Fruit fly (Drosophila melanogaster) whole organism, embryonic: ENCODE results near the gene CG31883.

Experiments
- Abd-B ChIP-seq: fragments of 200-800 bp; sonication (Bioruptor generic); optimal IDR thresholded peaks from 2 replicates; lab custom pipeline; 2018; ENCODE audit warnings: missing biosample characterization, mild to moderate bottlenecking, missing genetic modification characterization, moderate library complexity
- Aef1 ChIP-seq: fragments of 200-800 bp; sonication (Bioruptor generic); IDR thresholded peaks from 3 replicates; pipeline ENCODE4 v1.3.6; 2022; ENCODE audit warnings: missing biosample characterization, missing genetic modification characterization
- CG10274 ChIP-seq: fragments of 200-800 bp; sonication (Bioruptor generic); optimal IDR thresholded peaks from 3 replicates; lab custom pipeline; 2017; ENCODE audit warnings: missing biosample characterization, mild to moderate bottlenecking, missing genetic modification characterization
- CG11723 ChIP-seq: fragments of 200-800 bp; sonication (Bioruptor generic); optimal IDR thresholded peaks from 2 replicates; lab custom pipeline; 2017; ENCODE audit warnings: missing biosample characterization, mild to moderate bottlenecking, missing genetic modification characterization
- CG15479 ChIP-seq: fragments of 200-800 bp; sonication (Bioruptor generic); optimal IDR thresholded peaks from 3 replicates; lab custom pipeline; 2019; ENCODE audit warnings: missing biosample characterization, mild to moderate bottlenecking, missing genetic modification characterization, moderate library complexity
- CG17802 ChIP-seq: fragments of 200-800 bp; sonication (Bioruptor generic); optimal IDR thresholded peaks from 2 replicates; lab custom pipeline; 2018; ENCODE audit warnings: missing biosample characterization, mild to moderate bottlenecking, missing genetic modification characterization, moderate library complexity
- CG17912 ChIP-seq: fragments of 200-800 bp; sonication (Bioruptor generic); optimal IDR thresholded peaks from 2 replicates; lab custom pipeline; 2018; ENCODE audit warnings: missing biosample characterization, mild to moderate bottlenecking, missing genetic modification characterization
- CG1792 ChIP-seq: fragments of 200-800 bp; sonication (Bioruptor generic); optimal IDR thresholded peaks from 2 replicates; lab custom pipeline; 2016; ENCODE audit warnings: missing biosample characterization, missing genetic modification characterization
- CG18476 ChIP-seq: fragments of 200-800 bp; sonication (Bioruptor generic); optimal IDR thresholded peaks from 2 replicates; lab custom pipeline; 2016; ENCODE audit warnings: missing biosample characterization, mild to moderate bottlenecking, missing genetic modification characterization
- CG43689 ChIP-seq: fragments of 200-800 bp; sonication (Bioruptor generic); IDR thresholded peaks from 2 replicates; pipeline ENCODE4 v1.3.6; 2022; ENCODE audit warnings: missing biosample characterization, missing genetic modification characterization
- CG4730 ChIP-seq: fragments of 200-800 bp; sonication (Bioruptor generic); IDR thresholded peaks from 2 replicates; pipeline ENCODE4 v1.3.6; 2022; ENCODE audit warnings: missing biosample characterization, missing genetic modification characterization
- CG5953 ChIP-seq: fragments of 200-800 bp; sonication (Bioruptor generic); IDR thresholded peaks from 2 replicates; pipeline ENCODE4 v1.3.6; 2022; ENCODE audit warnings: missing biosample characterization, missing genetic modification characterization
- CG6272 ChIP-seq: fragments of 200-800 bp; sonication (Bioruptor generic); IDR thresholded peaks from 2 replicates; pipeline ENCODE4 v1.3.6; 2022; ENCODE audit warnings: missing biosample characterization, missing genetic modification characterization
- CG6813 ChIP-seq: fragments of 200-800 bp; sonication (Bioruptor generic); optimal IDR thresholded peaks from 2 replicates; lab custom pipeline; 2017; ENCODE audit warnings: missing biosample characterization, missing genetic modification characterization, mild to moderate bottlenecking, moderate library complexity, missing genetic modification reagents
- CG7372 ChIP-seq: fragments of 200-800 bp; sonication (Bioruptor generic); IDR thresholded peaks from 2 replicates; pipeline ENCODE4 v1.3.6; 2022; ENCODE audit warnings: missing biosample characterization, missing genetic modification characterization
- CG8765 ChIP-seq: fragments of 200-800 bp; sonication (Bioruptor generic); IDR thresholded peaks from 2 replicates; pipeline ENCODE4 v1.3.6; 2022; ENCODE audit warnings: missing biosample characterization, missing genetic modification characterization
- CG8944 ChIP-seq: fragments of 200-800 bp; sonication (Bioruptor generic); optimal IDR thresholded peaks from 3 replicates; lab custom pipeline; 2016; ENCODE audit warnings: missing biosample characterization, missing genetic modification characterization
- Camta ChIP-seq: fragments of 200-800 bp; sonication (Bioruptor generic); optimal IDR thresholded peaks from 2 replicates; lab custom pipeline; 2016; ENCODE audit warnings: missing biosample characterization, missing genetic modification characterization
- HmgZ ChIP-seq: fragments of 200-800 bp; sonication (Bioruptor generic); optimal IDR thresholded peaks from 2 replicates; lab custom pipeline; 2018; ENCODE audit warnings: missing biosample characterization, mild to moderate bottlenecking, missing genetic modification characterization
- Hmr ChIP-seq: fragments of 200-800 bp; sonication (Bioruptor generic); optimal IDR thresholded peaks from 3 replicates; lab custom pipeline; 2017; ENCODE audit warnings: mild to moderate bottlenecking, missing biosample characterization, missing genetic modification reagents, missing genetic modification characterization
- Jarid2 ChIP-seq: fragments of 200-800 bp; sonication (Bioruptor generic); optimal IDR thresholded peaks from 3 replicates; lab custom pipeline; 2017; ENCODE audit warnings: mild to moderate bottlenecking, missing biosample characterization, missing genetic modification reagents, missing genetic modification characterization
- Lim3 ChIP-seq: fragments of 200-800 bp; sonication (Bioruptor generic); IDR thresholded peaks from 2 replicates; pipeline ENCODE4 v1.3.6; 2022; ENCODE audit warnings: missing biosample characterization, missing genetic modification characterization
- Myb ChIP-seq: fragments of 200-800 bp; sonication (Bioruptor generic); optimal IDR thresholded peaks from 2 replicates; lab custom pipeline; 2016; ENCODE audit warnings: missing biosample characterization, missing genetic modification characterization
- NC2β ChIP-seq: fragments of 200-800 bp; sonication (Bioruptor generic); optimal IDR thresholded peaks from 2 replicates; lab custom pipeline; 2016; ENCODE audit warnings: missing biosample characterization, missing genetic modification characterization
- NFAT ChIP-seq: fragments of 200-800 bp; sonication (Bioruptor generic); IDR thresholded peaks from 2 replicates; pipeline ENCODE4 v1.3.6; 2022; ENCODE audit warnings: missing biosample characterization, missing genetic modification characterization
- Nf-YB ChIP-seq: fragments of 200-800 bp; sonication (Bioruptor generic); optimal IDR thresholded peaks from 3 replicates; lab custom pipeline; 2019; ENCODE audit warnings: missing biosample characterization, mild to moderate bottlenecking, missing genetic modification characterization, moderate library complexity
- NfI ChIP-seq: fragments of 200-800 bp; sonication (Bioruptor generic); optimal IDR thresholded peaks from 3 replicates; lab custom pipeline; 2018; ENCODE audit warnings: missing biosample characterization, mild to moderate bottlenecking, missing genetic modification characterization, moderate library complexity
- Side ChIP-seq: fragments of 200-800 bp; sonication (Bioruptor generic); optimal IDR thresholded peaks from 2 replicates; lab custom pipeline; 2016; ENCODE audit warnings: missing biosample characterization, missing genetic modification characterization
- Stat92E ChIP-seq, 3 experiments: fragments of >200 bp in 2 of 3; fragments of 200-800 bp in 1 of 3; sonication (Bioruptor generic) in 1 of 3; optimal IDR thresholded peaks; 2 replicates each; lab custom pipeline; 2017 to 2019; ENCODE audit warnings: missing biosample characterization in 3 of 3, missing genetic modification characterization in 3 of 3, mild to moderate bottlenecking in 1 of 3, moderate library complexity in 1 of 3
- ato ChIP-seq: fragments of 200-800 bp; sonication (Bioruptor generic); IDR thresholded peaks from 2 replicates; pipeline ENCODE4 v1.3.6; 2022; ENCODE audit warnings: missing biosample characterization, missing genetic modification characterization; ENCODE audit not compliant: partially characterized antibody
- croc ChIP-seq: fragments of 200-800 bp; sonication (Bioruptor generic); conservative IDR thresholded peaks from 3 replicates; pipeline ENCODE4 v1.3.6; 2022; ENCODE audit warnings: missing biosample characterization, missing genetic modification characterization
- ems ChIP-seq: fragments of 200-800 bp; sonication (Bioruptor generic); optimal IDR thresholded peaks from 3 replicates; lab custom pipeline; 2016; ENCODE audit warnings: missing biosample characterization, missing genetic modification characterization
- en ChIP-seq: fragments of 200-800 bp; sonication (Bioruptor generic); optimal IDR thresholded peaks from 2 replicates; lab custom pipeline; 2016; ENCODE audit warnings: missing biosample characterization, missing genetic modification characterization
- gsb ChIP-seq: fragments of 200-800 bp; sonication (Bioruptor generic); IDR thresholded peaks from 2 replicates; pipeline ENCODE4 v1.3.6; 2022; ENCODE audit warnings: missing biosample characterization, missing genetic modification characterization
- lilli ChIP-seq: fragments of 200-800 bp; sonication (Bioruptor generic); optimal IDR thresholded peaks from 3 replicates; lab custom pipeline; 2016; ENCODE audit warnings: missing biosample characterization, missing genetic modification characterization
- maf-S ChIP-seq: fragments of 200-800 bp; sonication (Bioruptor generic); optimal IDR thresholded peaks from 2 replicates; lab custom pipeline; 2016; ENCODE audit warnings: missing biosample characterization, missing genetic modification characterization
- odd ChIP-seq: fragments of 200-800 bp; sonication (Bioruptor generic); optimal IDR thresholded peaks from 2 replicates; lab custom pipeline; 2017; ENCODE audit warnings: missing biosample characterization, mild to moderate bottlenecking, missing genetic modification characterization
- phol ChIP-seq: fragments of 200-800 bp; sonication (Bioruptor generic); optimal IDR thresholded peaks from 3 replicates; lab custom pipeline; 2018; ENCODE audit warnings: missing biosample characterization, mild to moderate bottlenecking, missing genetic modification characterization, moderate library complexity
- rib ChIP-seq: fragments of 200-800 bp; sonication (Bioruptor generic); IDR thresholded peaks from 2 replicates; pipeline ENCODE4 v1.3.6; 2022; ENCODE audit warnings: missing biosample characterization, missing genetic modification characterization
- scrt ChIP-seq: fragments of 200-800 bp; sonication (Bioruptor generic); optimal IDR thresholded peaks from 2 replicates; lab custom pipeline; 2018; ENCODE audit warnings: missing biosample characterization, mild to moderate bottlenecking, missing genetic modification characterization, moderate library complexity
- sd ChIP-seq: fragments of 200-800 bp; sonication (Bioruptor generic); optimal IDR thresholded peaks from 3 replicates; lab custom pipeline; 2018; ENCODE audit warnings: missing biosample characterization, mild to moderate bottlenecking, missing genetic modification characterization, moderate library complexity
- sens ChIP-seq: fragments of 200-800 bp; sonication (Bioruptor generic); peaks from one replicate; lab custom pipeline; 2016; ENCODE audit warnings: missing biosample characterization, missing genetic modification characterization
- sima ChIP-seq: fragments of 200-800 bp; sonication (Bioruptor generic); optimal IDR thresholded peaks from 2 replicates; lab custom pipeline; 2016; ENCODE audit warnings: missing biosample characterization, missing genetic modification characterization
- sr ChIP-seq: fragments of 200-800 bp; sonication (Bioruptor generic); IDR thresholded peaks from 3 replicates; pipeline ENCODE4 v1.3.6; 2022; ENCODE audit warnings: missing biosample characterization, missing genetic modification characterization
- sug ChIP-seq: fragments of 200-800 bp; optimal IDR thresholded peaks from 2 replicates; lab custom pipeline; 2019; ENCODE audit warnings: missing biosample characterization, mild to moderate bottlenecking, missing genetic modification characterization, moderate library complexity
- tin ChIP-seq: fragments of 200-800 bp; sonication (Bioruptor generic); optimal IDR thresholded peaks from 3 replicates; lab custom pipeline; 2016; ENCODE audit warnings: missing biosample characterization, missing genetic modification characterization
- vnd ChIP-seq: fragments of 200-800 bp; sonication (Bioruptor generic); IDR thresholded peaks from 3 replicates; pipeline ENCODE4 v1.3.6; 2022; ENCODE audit warnings: missing biosample characterization, missing genetic modification characterization; ENCODE audit not compliant: partially characterized antibody
- vvl ChIP-seq: fragments of 200-800 bp; sonication (Bioruptor generic); IDR thresholded peaks from 2 replicates; pipeline ENCODE4 v1.3.6; 2022; ENCODE audit warnings: missing biosample characterization, missing genetic modification characterization
- wor ChIP-seq: fragments of 200-800 bp; sonication (Bioruptor generic); IDR thresholded peaks from 2 replicates; pipeline ENCODE4 v1.3.6; 2022; ENCODE audit warnings: missing biosample characterization, missing genetic modification characterization
- yki ChIP-seq: fragments of >200 bp; optimal IDR thresholded peaks from 3 replicates; lab custom pipeline; 2018
- zfh1 ChIP-seq: fragments of 200-800 bp; sonication (Bioruptor generic); IDR thresholded peaks from 3 replicates; pipeline ENCODE4 v1.3.6; 2022; ENCODE audit warnings: missing biosample characterization, missing genetic modification characterization

Gene CG31883

dm6 chr2L:9502786-9503443 lies 25.4 kb upstream of the CG31883 start (continued):
- TF ChIP-seq scrt (GFP tag; lab: Kevin White, UChicago) (peak; percentile 26), CG8944 (GFP tag; lab: Kevin White, UChicago) (peak; percentile 9), CG5953 (GFP tag; lab: Robert Waterston, UW) (peak; percentile 68), Myb (GFP tag; lab: Kevin White, UChicago) (peak; percentile 12), CG6813 (GFP tag; lab: Kevin White, UChicago) (no peak), Aef1 (GFP tag; lab: Robert Waterston, UW) (peak; percentile 77), maf-S (GFP tag; lab: Kevin White, UChicago) (no peak), sug (tag; lab: Kevin White, UChicago) (peak; percentile 17), CG17802 (tag; lab: Kevin White, UChicago) (no peak), en (GFP tag; lab: Kevin White, UChicago) (no peak), CG1792 (GFP tag; lab: Kevin White, UChicago) (no peak), sr (GFP tag; lab: Robert Waterston, UW) (peak; percentile 43; the same call in 2 of the 3 replicates), CG43689 (peak; percentile 62), Jarid2 (no peak), vvl (GFP tag; lab: Robert Waterston, UW) (peak; percentile 91), NFAT (GFP tag; lab: Robert Waterston, UW) (no peak), wor (GFP tag; lab: Robert Waterston, UW) (peak; percentile 70), Side (no peak), sens (GFP tag; lab: Kevin White, UChicago) (peak; percentile 94), CG18476 (GFP tag; lab: Kevin White, UChicago) (peak; percentile 38), Abd-B (peak; percentile 29), CG11723 (GFP tag; lab: Kevin White, UChicago) (peak; percentile 54), NC2β (GFP tag; lab: Kevin White, UChicago) (no peak), Nf-YB (GFP tag; lab: Kevin White, UChicago) (peak; percentile 28), HmgZ (tag; lab: Kevin White, UChicago) (peak; percentile 32), Hmr (peak; percentile 79), NfI (GFP tag; lab: Kevin White, UChicago) (peak; percentile 35), Stat92E (GFP tag; optimal IDR thresholded peaks at IDR 0.05; lab: Kevin White, UChicago) (no peak), phol (tag; lab: Kevin White, UChicago) (peak; percentile 54), CG15479 (no peak), ems (GFP tag; lab: Kevin White, UChicago) (no peak), sd (peak; percentile 80), Camta (peak; percentile 21), CG4730 (GFP tag; lab: Robert Waterston, UW) (peak; percentile 74), croc (peak; percentile 49; the same call in 2 of the 3 replicates), zfh1 (GFP tag; lab: Robert Waterston, UW) (peak; percentile 70; the same call in 2 of the 3 replicates), tin (GFP tag; lab: Kevin White, UChicago) (peak; percentile 15), gsb (GFP tag; lab: Robert Waterston, UW) (peak; percentile 41; the same call in 1 of the 2 replicates), rib (GFP tag; lab: Robert Waterston, UW) (0 out of 2 replicates have a peak, but pooled peaks have one; percentile 32), lilli (GFP tag; lab: Kevin White, UChicago) (peak; percentile 59), vnd (GFP tag; lab: Robert Waterston, UW) (no peak), CG7372 (GFP tag; lab: Robert Waterston, UW) (peak; percentile 70), yki (lab: Kevin White, UChicago) (no peak), ato (GFP tag; lab: Robert Waterston, UW) (no peak), Lim3 (GFP tag; lab: Robert Waterston, UW) (no peak), sima (no peak), CG6272 (GFP tag; lab: Robert Waterston, UW) (peak; percentile 66), odd (peak; percentile 68), CG17912 (GFP tag; lab: Kevin White, UChicago) (no peak), CG8765 (GFP tag; lab: Robert Waterston, UW) (no peak), CG10274 (GFP tag; lab: Kevin White, UChicago) (peak; percentile 26)
